Worm (Caenorhabditis elegans) whole organism, young adult: ENCODE results near the gene F55G7.4.

Source experiments
- B0035.1 ChIP-seq: sonication (generic microtip); optimal IDR thresholded peaks from 2 replicates; lab custom pipeline; 2016; ENCODE audit warnings: missing genetic modification characterization, mild to moderate bottlenecking, missing compliant biosample characterization, missing genotype, missing genetic modification reagents
- B0261.1 ChIP-seq: sonication (generic microtip); optimal IDR thresholded peaks from 2 replicates; lab custom pipeline; 2016; ENCODE audit warnings: mild to moderate bottlenecking, missing genetic modification characterization, moderate library complexity, missing compliant biosample characterization
- C06A6.2 ChIP-seq: fragments of 200-800 bp; sonication (Bioruptor generic); conservative IDR thresholded peaks from 2 replicates; pipeline ENCODE4 v1.3.6; 2022; ENCODE audit warnings: missing genetic modification characterization, missing compliant biosample characterization
- D2030.7 ChIP-seq: fragments of 200-800 bp; sonication (Bioruptor generic); IDR thresholded peaks from 2 replicates; pipeline ENCODE4 v1.3.6; 2022; ENCODE audit warnings: missing genetic modification reagents, missing genetic modification characterization, missing compliant biosample characterization
- F49E8.2 ChIP-seq: sonication (generic microtip); optimal IDR thresholded peaks from 3 replicates; lab custom pipeline; 2017; ENCODE audit warnings: missing genetic modification characterization, mild to moderate bottlenecking, missing compliant biosample characterization, antibody characterized with exemption, moderate library complexity; ENCODE audit not compliant: insufficient read depth
- F55B11.4 ChIP-seq: sonication (generic microtip); optimal IDR thresholded peaks from 2 replicates; lab custom pipeline; 2016; ENCODE audit warnings: missing compliant biosample characterization, missing genetic modification characterization, borderline replicate concordance; ENCODE audit not compliant: insufficient read depth
- F57C9.4 ChIP-seq: sonication (generic microtip); optimal IDR thresholded peaks from 2 replicates; lab custom pipeline; 2017; ENCODE audit warnings: mild to moderate bottlenecking, missing genetic modification characterization, missing compliant biosample characterization
- Y95B8A.8 ChIP-seq: fragments of 200-800 bp; sonication (Bioruptor generic); IDR thresholded peaks from 2 replicates; pipeline ENCODE4 v1.3.6; 2022; ENCODE audit warnings: missing genetic modification reagents, missing genetic modification characterization, missing compliant biosample characterization
- attf-3 ChIP-seq: fragments of 200-800 bp; sonication (Bioruptor generic); conservative IDR thresholded peaks from 2 replicates; pipeline ENCODE4 v1.3.6; 2022; ENCODE audit warnings: missing genetic modification reagents, missing genetic modification characterization, missing compliant biosample characterization
- attf-5 ChIP-seq: fragments of 200-800 bp; sonication (Bioruptor generic); optimal IDR thresholded peaks from 2 replicates; lab custom pipeline; 2018; ENCODE audit warnings: mild to moderate bottlenecking, missing genetic modification characterization, missing compliant biosample characterization
- attf-6 ChIP-seq: fragments of 200-800 bp; sonication (Bioruptor generic); IDR thresholded peaks from 2 replicates; pipeline ENCODE4 v1.3.6; 2022; ENCODE audit warnings: missing genetic modification reagents, missing genetic modification characterization, missing compliant biosample characterization
- bed-2 ChIP-seq: fragments of 200-800 bp; sonication (Bioruptor generic); IDR thresholded peaks from 2 replicates; pipeline ENCODE4 v1.3.6; 2022; ENCODE audit warnings: missing genetic modification reagents, missing genetic modification characterization, missing compliant biosample characterization
- ccch-3 ChIP-seq: fragments of 200-800 bp; sonication (Bioruptor generic); optimal IDR thresholded peaks from 2 replicates; lab custom pipeline; 2018; ENCODE audit warnings: mild to moderate bottlenecking, missing genetic modification characterization, missing compliant biosample characterization
- cebp-2 ChIP-seq: fragments of 200-800 bp; sonication (Bioruptor generic); IDR thresholded peaks from 2 replicates; pipeline ENCODE4 v1.3.6; 2022; ENCODE audit warnings: missing genetic modification characterization, missing compliant biosample characterization
- ceh-27 ChIP-seq: fragments of 200-800 bp; sonication (Bioruptor generic); optimal IDR thresholded peaks from 2 replicates; lab custom pipeline; 2018; ENCODE audit warnings: mild to moderate bottlenecking, missing genetic modification characterization, moderate library complexity, missing compliant biosample characterization
- ceh-40 ChIP-seq: fragments of 200-800 bp; sonication (Bioruptor generic); IDR thresholded peaks from 2 replicates; pipeline ENCODE4 v1.3.6; 2022; ENCODE audit warnings: missing genetic modification characterization, missing compliant biosample characterization
- ceh-91 ChIP-seq: fragments of 200-800 bp; sonication (Bioruptor generic); IDR thresholded peaks from 2 replicates; pipeline ENCODE4 v1.3.6; 2022; ENCODE audit warnings: missing genetic modification reagents, missing genetic modification characterization, missing compliant biosample characterization
- die-1 ChIP-seq: sonication (generic microtip); optimal IDR thresholded peaks from 2 replicates; lab custom pipeline; 2016; ENCODE audit warnings: missing genotype, mild to moderate bottlenecking, missing genetic modification characterization, missing compliant biosample characterization
- dpff-1 ChIP-seq: sonication (generic microtip); optimal IDR thresholded peaks from 2 replicates; lab custom pipeline; 2017; ENCODE audit warnings: mild to moderate bottlenecking, missing genetic modification characterization, missing compliant biosample characterization
- egl-18 ChIP-seq: fragments of 200-800 bp; sonication (Bioruptor generic); IDR thresholded peaks from 2 replicates; pipeline ENCODE4 v1.3.6; 2022; ENCODE audit warnings: missing genetic modification reagents, missing genetic modification characterization, missing compliant biosample characterization
- egrh-3 ChIP-seq: fragments of 200-800 bp; sonication (Bioruptor generic); IDR thresholded peaks from 2 replicates; pipeline ENCODE4 v1.3.6; 2022; ENCODE audit warnings: missing genetic modification reagents, missing genetic modification characterization, missing compliant biosample characterization
- ekl-4 ChIP-seq: fragments of 200-800 bp; sonication (Bioruptor generic); IDR thresholded peaks from 2 replicates; pipeline ENCODE4 v1.3.6; 2022; ENCODE audit warnings: missing genetic modification reagents, missing genetic modification characterization, missing compliant biosample characterization
- hlh-12 ChIP-seq: sonication (generic microtip); optimal IDR thresholded peaks from 2 replicates; lab custom pipeline; 2016; ENCODE audit warnings: missing genetic modification characterization, missing compliant biosample characterization
- hlh-26 ChIP-seq: fragments of 200-800 bp; sonication (Bioruptor generic); conservative IDR thresholded peaks from 2 replicates; pipeline ENCODE4 v1.3.6; 2022; ENCODE audit warnings: missing genetic modification reagents, missing genetic modification characterization, missing compliant biosample characterization
- hrde-1 ChIP-seq: sonication (generic microtip); optimal IDR thresholded peaks from 2 replicates; lab custom pipeline; 2016; ENCODE audit warnings: missing genetic modification characterization, mild to moderate bottlenecking, missing compliant biosample characterization, moderate library complexity, missing genotype, missing genetic modification reagents, borderline replicate concordance
- let-526 ChIP-seq: fragments of 200-800 bp; sonication (Bioruptor generic); IDR thresholded peaks from 2 replicates; pipeline ENCODE4 v1.3.6; 2022; ENCODE audit warnings: missing genetic modification reagents, missing genetic modification characterization, missing compliant biosample characterization
- let-607 ChIP-seq, 2 experiments: fragments of 200-800 bp in 1 of 2; sonication (Bioruptor generic) in 1 of 2; sonication (generic microtip) in 1 of 2; optimal IDR thresholded peaks; 2 replicates each; lab custom pipeline; 2016 to 2018; ENCODE audit warnings: mild to moderate bottlenecking in 2 of 2, missing compliant biosample characterization in 2 of 2, missing genetic modification characterization in 2 of 2, moderate library complexity in 2 of 2, missing genotype in 1 of 2
- lin-40 ChIP-seq: sonication (generic microtip); optimal IDR thresholded peaks from 2 replicates; lab custom pipeline; 2016; ENCODE audit warnings: missing genetic modification characterization, mild to moderate bottlenecking, missing compliant biosample characterization, missing genotype, missing genetic modification reagents
- lin-54 ChIP-seq: fragments of 200-800 bp; sonication (Bioruptor generic); optimal IDR thresholded peaks from 2 replicates; lab custom pipeline; 2018; ENCODE audit warnings: mild to moderate bottlenecking, missing genetic modification characterization, missing compliant biosample characterization
- lsl-1 ChIP-seq: fragments of 200-800 bp; sonication (Bioruptor generic); optimal IDR thresholded peaks from 2 replicates; lab custom pipeline; 2018; ENCODE audit warnings: mild to moderate bottlenecking, missing genetic modification characterization, moderate library complexity, missing compliant biosample characterization
- lsy-27 ChIP-seq: sonication (generic microtip); optimal IDR thresholded peaks from 2 replicates; lab custom pipeline; 2017; ENCODE audit warnings: missing genetic modification characterization, mild to moderate bottlenecking, missing compliant biosample characterization, antibody characterized with exemption, missing genotype, borderline replicate concordance; ENCODE audit not compliant: insufficient read depth
- madf-10 ChIP-seq: sonication (generic microtip); optimal IDR thresholded peaks from 2 replicates; lab custom pipeline; 2016; ENCODE audit warnings: mild to moderate bottlenecking, missing genetic modification characterization, missing compliant biosample characterization
- mcd-1 ChIP-seq: fragments of 200-800 bp; sonication (Bioruptor generic); IDR thresholded peaks from 2 replicates; pipeline ENCODE4 v1.3.6; 2022; ENCODE audit warnings: missing genetic modification reagents, missing genetic modification characterization, missing compliant biosample characterization
- mel-28 ChIP-seq: sonication (generic microtip); optimal IDR thresholded peaks from 2 replicates; lab custom pipeline; 2016; ENCODE audit warnings: borderline replicate concordance, mild to moderate bottlenecking, missing genetic modification characterization, missing compliant biosample characterization
- mes-4 ChIP-seq: sonication (generic microtip); optimal IDR thresholded peaks from 2 replicates; lab custom pipeline; 2016; ENCODE audit warnings: missing genotype, missing genetic modification characterization, missing compliant biosample characterization
- nfya-2 ChIP-seq: fragments of 200-800 bp; sonication (Bioruptor generic); IDR thresholded peaks from 2 replicates; pipeline ENCODE4 v1.3.6; 2022; ENCODE audit warnings: missing genetic modification reagents, missing genetic modification characterization, missing compliant biosample characterization
- repo-1 ChIP-seq: sonication (generic microtip); optimal IDR thresholded peaks from 2 replicates; lab custom pipeline; 2017; ENCODE audit warnings: mild to moderate bottlenecking, missing genetic modification characterization, missing compliant biosample characterization
- sea-2 ChIP-seq: fragments of 200-800 bp; sonication (Bioruptor generic); IDR thresholded peaks from 2 replicates; pipeline ENCODE4 v1.3.6; 2022; ENCODE audit warnings: missing genetic modification characterization, missing compliant biosample characterization
- snpc-1.3 ChIP-seq: sonication (generic microtip); optimal IDR thresholded peaks from 2 replicates; lab custom pipeline; 2017; ENCODE audit warnings: missing genetic modification characterization, mild to moderate bottlenecking, missing compliant biosample characterization, antibody characterized with exemption, moderate library complexity, missing genotype, missing genetic modification reagents; ENCODE audit not compliant: insufficient read depth
- snpc-3.4 ChIP-seq: sonication (generic microtip); optimal IDR thresholded peaks from 2 replicates; lab custom pipeline; 2017; ENCODE audit warnings: missing genetic modification characterization, mild to moderate bottlenecking, missing compliant biosample characterization, antibody characterized with exemption, moderate library complexity, missing genotype, missing genetic modification reagents
- snpc-4 ChIP-seq, 5 experiments: fragments of 150-350 bp in 1 of 5; sonication (generic microtip) in 4 of 5; optimal IDR thresholded peaks; 2 replicates each; lab custom pipeline; 2014 to 2018; ENCODE audit warnings: missing genetic modification characterization in 5 of 5, missing biosample characterization in 3 of 5, antibody characterized with exemption in 2 of 5, mild to moderate bottlenecking in 2 of 5, missing compliant biosample characterization in 2 of 5, missing genotype in 2 of 5, moderate library complexity in 2 of 5, missing genetic modification reagents in 1 of 5
- tbp1 ChIP-seq: fragments of 200-800 bp; sonication (Bioruptor generic); optimal IDR thresholded peaks from 2 replicates; lab custom pipeline; 2018; ENCODE audit warnings: mild to moderate bottlenecking, missing genetic modification characterization, missing compliant biosample characterization
- unc-130 ChIP-seq: sonication (generic microtip); optimal IDR thresholded peaks from 2 replicates; lab custom pipeline; 2016; ENCODE audit warnings: missing genetic modification reagents, missing genetic modification characterization, missing compliant biosample characterization
- ztf-18 ChIP-seq: sonication (generic microtip); optimal IDR thresholded peaks from 2 replicates; lab custom pipeline; 2016; ENCODE audit warnings: missing genotype, mild to moderate bottlenecking, missing genetic modification characterization, missing compliant biosample characterization
- ztf-3 ChIP-seq: fragments of 200-800 bp; sonication (Bioruptor generic); optimal IDR thresholded peaks from 2 replicates; lab custom pipeline; 2018; ENCODE audit warnings: mild to moderate bottlenecking, missing genetic modification characterization, missing compliant biosample characterization

Gene F55G7.4

DNA sequence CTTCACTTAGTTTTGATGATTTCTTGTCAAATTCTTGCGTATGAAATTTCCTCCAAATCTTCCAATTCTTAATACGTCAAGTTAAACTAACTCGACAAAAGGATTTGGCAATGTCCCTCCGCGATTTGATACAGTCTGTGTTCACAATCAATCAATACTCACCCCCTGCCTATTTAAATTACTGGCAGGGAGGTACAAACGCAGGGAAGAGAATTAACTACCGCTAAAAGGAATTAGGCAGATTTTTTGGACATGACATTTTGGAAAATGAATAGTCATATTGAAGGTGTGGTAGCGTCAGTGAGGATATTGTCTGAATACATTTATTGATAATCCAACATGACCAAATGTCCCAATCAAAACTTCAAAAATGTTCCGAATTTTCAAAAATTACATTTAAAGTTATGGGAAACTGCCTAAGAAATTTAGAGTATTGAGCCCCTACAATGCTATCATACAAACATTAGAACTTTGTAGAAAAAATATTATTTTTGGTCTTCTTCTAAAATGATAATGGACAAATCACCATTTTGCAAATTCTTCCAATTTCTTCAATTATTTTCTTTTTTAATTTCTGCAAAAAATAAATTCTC lies 9.8 kb downstream of the F55G7.4 start (continued):
- TF ChIP-seq let-607 (tag; optimal IDR thresholded peaks at IDR 0.05; lab: Kevin White, UChicago) (peak; percentile 55 to 93), F49E8.2 (tag; lab: Kevin White, UChicago) (no peak), attf-6 (GFP tag; lab: Robert Waterston, UW) (no peak), ekl-4 (GFP tag; lab: Robert Waterston, UW) (peak; percentile 91), B0261.1 (tag; lab: Kevin White, UChicago) (peak; percentile 65), snpc-1.3 (tag; lab: Kevin White, UChicago) (peak; percentile 24), madf-10 (tag; lab: Kevin White, UChicago) (peak; percentile 96), lin-40 (tag; lab: Kevin White, UChicago) (peak; percentile 100), ztf-3 (GFP tag; lab: Kevin White, UChicago) (peak; percentile 88), sea-2 (GFP tag; lab: Robert Waterston, UW) (0 out of 2 replicates have a peak, but pooled peaks have one; percentile 49), hrde-1 (no peak), ceh-91 (GFP tag; lab: Robert Waterston, UW) (peak; percentile 18; the same call in 1 of the 2 replicates), ccch-3 (peak; percentile 83), egrh-3 (GFP tag; lab: Robert Waterston, UW) (no peak), dpff-1 (tag; lab: Kevin White, UChicago) (peak; percentile 29), hlh-26 (GFP tag; lab: Robert Waterston, UW) (no peak), F57C9.4 (peak; percentile 28), F55B11.4 (tag; lab: Kevin White, UChicago) (no peak), B0035.1 (peak; percentile 94), hlh-12 (tag; lab: Kevin White, UChicago) (no peak), mcd-1 (GFP tag; lab: Robert Waterston, UW) (peak; percentile 87), cebp-2 (peak; percentile 95; the same call in 1 of the 2 replicates), D2030.7 (GFP tag; lab: Robert Waterston, UW) (no peak), tbp1 (GFP tag; lab: Kevin White, UChicago) (peak; percentile 80), attf-5 (GFP tag; lab: Kevin White, UChicago) (peak; percentile 47), ztf-18 (tag; lab: Kevin White, UChicago) (peak; percentile 68), lsy-27 (tag; lab: Kevin White, UChicago) (no peak), nfya-2 (GFP tag; lab: Robert Waterston, UW) (no peak), ceh-27 (GFP tag; lab: Kevin White, UChicago) (peak; percentile 99), repo-1 (tag; lab: Kevin White, UChicago) (peak; percentile 98), mel-28 (tag; lab: Kevin White, UChicago) (peak; percentile 81), attf-3 (no peak), Y95B8A.8 (GFP tag; lab: Robert Waterston, UW) (peak; percentile 72; the same call in 1 of the 2 replicates), die-1 (peak; percentile 45), snpc-3.4 (no peak), snpc-4 (GFP tag; optimal IDR thresholded peaks at IDR 0.05; lab: Kevin White, UChicago) (peak; percentile 64), snpc-4 (tag; optimal IDR thresholded peaks at IDR 0.05; lab: Kevin White, UChicago) (peak; percentile 75 to 88 (median 82)), let-526 (peak; percentile 78; the same call in 1 of the 2 replicates), bed-2 (GFP tag; lab: Robert Waterston, UW) (no peak), unc-130 (GFP tag; lab: Kevin White, UChicago) (peak; percentile 22), lin-54 (GFP tag; lab: Kevin White, UChicago) (peak; percentile 92), ceh-40 (GFP tag; lab: Robert Waterston, UW) (0 out of 2 replicates have a peak, but pooled peaks have one; percentile 67), mes-4 (tag; lab: Kevin White, UChicago) (no peak), egl-18 (peak; percentile 95), lsl-1 (no peak), C06A6.2 (GFP tag; lab: Robert Waterston, UW) (peak; percentile 92)
